Worm (Caenorhabditis elegans) whole organism, young adult: Measurements from ENCODE around the gene C25A8.5.
A peak's percentile ranks its signal among the peaks of the same experiment; 100 is the strongest.

Experiments
- B0019.2 ChIP-seq: fragments of 200-800 bp; sonication (Bioruptor generic); conservative IDR thresholded peaks from 2 replicates; pipeline ENCODE4 v1.3.6; 2022; ENCODE audit warnings: missing genetic modification reagents, missing genetic modification characterization, missing compliant biosample characterization
- B0035.1 ChIP-seq: sonication (generic microtip); optimal IDR thresholded peaks from 2 replicates; lab custom pipeline; 2016; ENCODE audit warnings: missing genetic modification characterization, mild to moderate bottlenecking, missing compliant biosample characterization, missing genotype, missing genetic modification reagents
- B0261.1 ChIP-seq: sonication (generic microtip); optimal IDR thresholded peaks from 2 replicates; lab custom pipeline; 2016; ENCODE audit warnings: mild to moderate bottlenecking, missing genetic modification characterization, moderate library complexity, missing compliant biosample characterization
- C06A6.2 ChIP-seq: fragments of 200-800 bp; sonication (Bioruptor generic); conservative IDR thresholded peaks from 2 replicates; pipeline ENCODE4 v1.3.6; 2022; ENCODE audit warnings: missing genetic modification characterization, missing compliant biosample characterization
- F22D6.2 ChIP-seq: sonication (generic microtip); optimal IDR thresholded peaks from 2 replicates; lab custom pipeline; 2016; ENCODE audit warnings: mild to moderate bottlenecking, missing genetic modification characterization, missing compliant biosample characterization
- F23B12.7 ChIP-seq: sonication (generic microtip); optimal IDR thresholded peaks from 2 replicates; lab custom pipeline; 2017; ENCODE audit warnings: missing genetic modification characterization, mild to moderate bottlenecking, missing compliant biosample characterization, antibody characterized with exemption, moderate library complexity; ENCODE audit not compliant: insufficient read depth
- F57A8.1 ChIP-seq: fragments of 200-800 bp; sonication (Bioruptor generic); optimal IDR thresholded peaks from 2 replicates; lab custom pipeline; 2018; ENCODE audit warnings: mild to moderate bottlenecking, missing genetic modification characterization, moderate library complexity, missing compliant biosample characterization
- F57C9.4 ChIP-seq: sonication (generic microtip); optimal IDR thresholded peaks from 2 replicates; lab custom pipeline; 2017; ENCODE audit warnings: mild to moderate bottlenecking, missing genetic modification characterization, missing compliant biosample characterization
- K11D2.4 ChIP-seq: fragments of 200-800 bp; sonication (Bioruptor generic); IDR thresholded peaks from 2 replicates; pipeline ENCODE4 v1.3.6; 2022; ENCODE audit warnings: missing genetic modification reagents, missing genetic modification characterization, missing compliant biosample characterization
- K12H6.12 ChIP-seq: fragments of 200-800 bp; sonication (Bioruptor generic); optimal IDR thresholded peaks from 2 replicates; lab custom pipeline; 2018; ENCODE audit warnings: mild to moderate bottlenecking, missing genetic modification characterization, missing compliant biosample characterization
- T26A5.8 ChIP-seq: sonication (generic microtip); optimal IDR thresholded peaks from 2 replicates; lab custom pipeline; 2016; ENCODE audit warnings: missing genetic modification characterization, missing compliant biosample characterization
- Y53G8AR.9 ChIP-seq: fragments of 200-800 bp; sonication (Bioruptor generic); conservative IDR thresholded peaks from 2 replicates; pipeline ENCODE4 v1.3.6; 2022; ENCODE audit warnings: missing genetic modification reagents, missing genetic modification characterization, missing compliant biosample characterization
- Y56A3A.18 ChIP-seq: fragments of 200-800 bp; sonication (Bioruptor generic); IDR thresholded peaks from 2 replicates; pipeline ENCODE4 v1.3.6; 2022; ENCODE audit warnings: missing genetic modification reagents, missing genetic modification characterization, missing compliant biosample characterization
- aptf-2 ChIP-seq: fragments of 200-800 bp; sonication (Bioruptor generic); conservative IDR thresholded peaks from 2 replicates; pipeline ENCODE4 v1.3.6; 2022; ENCODE audit warnings: missing genetic modification reagents, missing genetic modification characterization, missing compliant biosample characterization
- atf-7 ChIP-seq: sonication (generic microtip); optimal IDR thresholded peaks from 2 replicates; lab custom pipeline; 2017; ENCODE audit warnings: mild to moderate bottlenecking, missing genetic modification characterization, missing compliant biosample characterization
- attf-3 ChIP-seq: fragments of 200-800 bp; sonication (Bioruptor generic); conservative IDR thresholded peaks from 2 replicates; pipeline ENCODE4 v1.3.6; 2022; ENCODE audit warnings: missing genetic modification reagents, missing genetic modification characterization, missing compliant biosample characterization
- attf-6 ChIP-seq: fragments of 200-800 bp; sonication (Bioruptor generic); IDR thresholded peaks from 2 replicates; pipeline ENCODE4 v1.3.6; 2022; ENCODE audit warnings: missing genetic modification reagents, missing genetic modification characterization, missing compliant biosample characterization
- bed-2 ChIP-seq: fragments of 200-800 bp; sonication (Bioruptor generic); IDR thresholded peaks from 2 replicates; pipeline ENCODE4 v1.3.6; 2022; ENCODE audit warnings: missing genetic modification reagents, missing genetic modification characterization, missing compliant biosample characterization
- ceh-91 ChIP-seq: fragments of 200-800 bp; sonication (Bioruptor generic); IDR thresholded peaks from 2 replicates; pipeline ENCODE4 v1.3.6; 2022; ENCODE audit warnings: missing genetic modification reagents, missing genetic modification characterization, missing compliant biosample characterization
- die-1 ChIP-seq: sonication (generic microtip); optimal IDR thresholded peaks from 2 replicates; lab custom pipeline; 2016; ENCODE audit warnings: missing genotype, mild to moderate bottlenecking, missing genetic modification characterization, missing compliant biosample characterization
- dox-1 ChIP-seq: fragments of 200-800 bp; sonication (Bioruptor generic); IDR thresholded peaks from 2 replicates; pipeline ENCODE4 v1.3.6; 2022; ENCODE audit warnings: missing genetic modification reagents, missing genetic modification characterization, missing compliant biosample characterization
- dpl-1 ChIP-seq: fragments of 150-350 bp; optimal IDR thresholded peaks from 2 replicates; lab custom pipeline; 2014; ENCODE audit warnings: missing biosample characterization, missing genetic modification reagents, missing genetic modification characterization
- egl-18 ChIP-seq: fragments of 200-800 bp; sonication (Bioruptor generic); IDR thresholded peaks from 2 replicates; pipeline ENCODE4 v1.3.6; 2022; ENCODE audit warnings: missing genetic modification reagents, missing genetic modification characterization, missing compliant biosample characterization
- egrh-3 ChIP-seq: fragments of 200-800 bp; sonication (Bioruptor generic); IDR thresholded peaks from 2 replicates; pipeline ENCODE4 v1.3.6; 2022; ENCODE audit warnings: missing genetic modification reagents, missing genetic modification characterization, missing compliant biosample characterization
- fkh-3 ChIP-seq: sonication (generic microtip); optimal IDR thresholded peaks from 2 replicates; lab custom pipeline; 2016; ENCODE audit warnings: mild to moderate bottlenecking, missing genetic modification characterization, missing compliant biosample characterization
- gei-17 ChIP-seq: fragments of 200-800 bp; sonication (Bioruptor generic); optimal IDR thresholded peaks from 2 replicates; lab custom pipeline; 2018; ENCODE audit warnings: mild to moderate bottlenecking, missing genetic modification characterization, missing compliant biosample characterization
- hlh-12 ChIP-seq: sonication (generic microtip); optimal IDR thresholded peaks from 2 replicates; lab custom pipeline; 2016; ENCODE audit warnings: missing genetic modification characterization, missing compliant biosample characterization
- hlh-26 ChIP-seq: fragments of 200-800 bp; sonication (Bioruptor generic); conservative IDR thresholded peaks from 2 replicates; pipeline ENCODE4 v1.3.6; 2022; ENCODE audit warnings: missing genetic modification reagents, missing genetic modification characterization, missing compliant biosample characterization
- lin-40 ChIP-seq: sonication (generic microtip); optimal IDR thresholded peaks from 2 replicates; lab custom pipeline; 2016; ENCODE audit warnings: missing genetic modification characterization, mild to moderate bottlenecking, missing compliant biosample characterization, missing genotype, missing genetic modification reagents
- lsl-1 ChIP-seq: fragments of 200-800 bp; sonication (Bioruptor generic); optimal IDR thresholded peaks from 2 replicates; lab custom pipeline; 2018; ENCODE audit warnings: mild to moderate bottlenecking, missing genetic modification characterization, moderate library complexity, missing compliant biosample characterization
- madf-10 ChIP-seq: sonication (generic microtip); optimal IDR thresholded peaks from 2 replicates; lab custom pipeline; 2016; ENCODE audit warnings: mild to moderate bottlenecking, missing genetic modification characterization, missing compliant biosample characterization
- madf-3 ChIP-seq: fragments of 200-800 bp; sonication (Bioruptor generic); IDR thresholded peaks from 2 replicates; pipeline ENCODE4 v1.3.6; 2022; ENCODE audit warnings: missing genetic modification reagents, missing genetic modification characterization, missing compliant biosample characterization
- madf-6 ChIP-seq: fragments of 200-800 bp; sonication (Bioruptor generic); IDR thresholded peaks from 2 replicates; pipeline ENCODE4 v1.3.6; 2022; ENCODE audit warnings: missing genetic modification reagents, missing genetic modification characterization, missing compliant biosample characterization
- nhr-120 ChIP-seq: fragments of 200-800 bp; sonication (Bioruptor generic); IDR thresholded peaks from 2 replicates; pipeline ENCODE4 v1.3.6; 2022; ENCODE audit warnings: missing genetic modification characterization, missing compliant biosample characterization
- nhr-27 ChIP-seq: fragments of 200-800 bp; sonication (Bioruptor generic); optimal IDR thresholded peaks from 2 replicates; lab custom pipeline; 2018; ENCODE audit warnings: mild to moderate bottlenecking, missing genetic modification characterization, moderate library complexity, missing compliant biosample characterization
- pha-4 ChIP-seq: fragments of 150-350 bp; sonication (generic microtip); optimal IDR thresholded peaks from 2 replicates; lab custom pipeline; 2014; ENCODE audit warnings: missing biosample characterization, missing genetic modification reagents, missing genetic modification characterization
- repo-1 ChIP-seq: sonication (generic microtip); optimal IDR thresholded peaks from 2 replicates; lab custom pipeline; 2017; ENCODE audit warnings: mild to moderate bottlenecking, missing genetic modification characterization, missing compliant biosample characterization
- sdz-38 ChIP-seq: sonication (generic microtip); optimal IDR thresholded peaks from 2 replicates; lab custom pipeline; 2016; ENCODE audit warnings: missing genotype, missing genetic modification characterization, missing compliant biosample characterization
- snpc-1.3 ChIP-seq: sonication (generic microtip); optimal IDR thresholded peaks from 2 replicates; lab custom pipeline; 2017; ENCODE audit warnings: missing genetic modification characterization, mild to moderate bottlenecking, missing compliant biosample characterization, antibody characterized with exemption, moderate library complexity, missing genotype, missing genetic modification reagents; ENCODE audit not compliant: insufficient read depth
- somi-1 ChIP-seq: fragments of 200-800 bp; sonication (Bioruptor generic); optimal IDR thresholded peaks from 2 replicates; lab custom pipeline; 2018; ENCODE audit warnings: mild to moderate bottlenecking, missing genetic modification characterization, missing compliant biosample characterization
- sptf-2 ChIP-seq: fragments of 200-800 bp; sonication (Bioruptor generic); optimal IDR thresholded peaks from 2 replicates; lab custom pipeline; 2018; ENCODE audit warnings: mild to moderate bottlenecking, missing genetic modification characterization, missing compliant biosample characterization
- tbp1 ChIP-seq: fragments of 200-800 bp; sonication (Bioruptor generic); optimal IDR thresholded peaks from 2 replicates; lab custom pipeline; 2018; ENCODE audit warnings: mild to moderate bottlenecking, missing genetic modification characterization, missing compliant biosample characterization
- zfh-2 ChIP-seq: fragments of 200-800 bp; sonication (Bioruptor generic); conservative IDR thresholded peaks from 2 replicates; pipeline ENCODE4 v1.3.6; 2022; ENCODE audit warnings: missing genetic modification reagents, missing genetic modification characterization, missing compliant biosample characterization
- zim-3 ChIP-seq: sonication (generic microtip); optimal IDR thresholded peaks from 2 replicates; lab custom pipeline; 2017; ENCODE audit warnings: mild to moderate bottlenecking, missing genetic modification characterization, moderate library complexity, missing compliant biosample characterization

Gene C25A8.5

DNA sequence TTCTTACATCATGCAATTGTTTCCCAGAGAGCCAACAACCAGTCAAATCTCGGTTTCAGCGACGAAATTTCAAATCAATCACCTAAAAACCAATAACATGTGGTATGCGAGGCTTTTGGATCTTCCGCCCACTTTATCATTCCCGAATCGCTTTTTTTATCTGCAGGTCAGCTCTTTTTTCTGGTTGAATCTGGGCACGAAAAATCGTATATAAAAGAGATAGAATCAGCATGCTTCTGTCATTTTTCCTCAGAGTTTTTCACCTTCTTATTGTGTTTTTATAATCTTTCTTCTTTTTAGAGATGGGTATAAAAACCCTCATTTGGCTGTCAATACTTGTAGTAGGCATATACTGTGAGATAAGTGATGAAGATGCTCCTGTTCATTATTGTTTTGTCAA lies 4.0 kb downstream of the C25A8.5 start, which contains the start of gene cht-3:
Gene cht-3 (plus strand): TSS at position 301 of the 400 bp plus-strand sequence.
- TF ChIP-seq attf-6 (GFP tag; lab: Robert Waterston, UW) (no peak), snpc-1.3 (tag; lab: Kevin White, UChicago) (no peak)

DNA sequence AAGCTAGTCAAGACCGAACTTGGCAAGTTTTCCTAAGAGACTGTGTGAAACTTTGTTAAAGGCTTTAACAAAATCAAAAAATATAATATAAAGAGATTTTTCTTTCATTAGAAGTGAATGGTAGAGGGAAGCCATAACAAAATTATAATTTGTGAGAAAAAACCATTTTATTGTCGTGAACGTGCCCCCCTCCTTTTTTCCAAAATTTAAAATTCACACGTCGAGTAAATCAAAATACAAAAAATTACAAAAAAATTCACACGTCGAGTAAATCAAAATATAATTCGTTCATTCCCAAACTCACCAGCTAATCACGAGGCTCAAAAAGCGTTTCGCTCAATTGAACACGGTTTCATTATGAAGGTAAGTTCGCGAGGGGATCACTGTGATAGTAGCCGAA lies 10.2 kb downstream of the C25A8.5 start, which contains the start of gene C25A8.2:
Gene C25A8.2 (plus strand): TSS at position 301 of the 400 bp plus-strand sequence.
- no peak for TF ChIP-seq sdz-38 (tag; lab: Kevin White, UChicago)
- no peak for TF ChIP-seq gei-17
- TF ChIP-seq somi-1 (GFP tag; lab: Kevin White, UChicago): no peak
- no peak for TF ChIP-seq nhr-120 (GFP tag; lab: Robert Waterston, UW)
- TF ChIP-seq repo-1: no peak
- TF ChIP-seq zim-3: no peak
- TF ChIP-seq fkh-3 (tag; lab: Kevin White, UChicago): no peak
- TF ChIP-seq T26A5.8 (tag; lab: Kevin White, UChicago): no peak
- TF ChIP-seq lsl-1 (GFP tag; lab: Kevin White, UChicago): no peak
- no peak for TF ChIP-seq K11D2.4 (GFP tag; lab: Robert Waterston, UW)
- TF ChIP-seq B0019.2 (GFP tag; lab: Robert Waterston, UW): no peak
- TF ChIP-seq die-1: no peak
- no peak for TF ChIP-seq F22D6.2 (tag; lab: Kevin White, UChicago)
- TF ChIP-seq Y56A3A.18: no peak
- TF ChIP-seq madf-6: no peak
- TF ChIP-seq sptf-2 (GFP tag; lab: Kevin White, UChicago): no peak
- no peak for TF ChIP-seq hlh-26 (GFP tag; lab: Robert Waterston, UW)
- no peak for TF ChIP-seq aptf-2 (GFP tag; lab: Robert Waterston, UW)
- no peak for TF ChIP-seq lin-40
- no peak for TF ChIP-seq dox-1 (GFP tag; lab: Robert Waterston, UW)

DNA sequence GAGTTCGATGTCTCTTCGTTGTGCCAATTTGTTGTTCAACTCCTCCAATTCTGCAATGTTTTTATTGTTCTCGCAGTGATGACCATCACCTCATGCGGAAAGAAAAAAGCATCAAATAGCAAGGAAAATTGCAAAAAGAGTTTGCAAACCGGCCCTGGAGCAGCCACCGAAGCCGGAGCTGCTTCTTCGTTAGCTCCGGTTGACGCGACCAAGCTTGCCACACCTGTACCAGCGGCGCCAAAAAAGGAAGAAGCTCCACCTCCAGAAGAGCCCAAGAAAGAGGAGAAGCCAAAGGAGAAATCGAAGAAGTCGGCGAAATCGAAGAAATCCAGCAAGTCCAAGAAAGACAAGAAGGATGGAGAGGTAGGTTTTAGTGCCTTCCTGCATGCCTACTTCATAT lies 10.9 kb downstream of the C25A8.5 start:
- TF ChIP-seq tbp1 (GFP tag; lab: Kevin White, UChicago) (no peak), hlh-12 (tag; lab: Kevin White, UChicago) (no peak), pha-4 (tag; lab: Kevin White, UChicago) (no peak), F57C9.4 (tag; lab: Kevin White, UChicago) (no peak), egrh-3 (peak; percentile 23; the same call in 1 of the 2 replicates), zfh-2 (GFP tag; lab: Robert Waterston, UW) (peak; percentile 73), dpl-1 (no peak), F57A8.1 (GFP tag; lab: Kevin White, UChicago) (no peak), B0261.1 (tag; lab: Kevin White, UChicago) (no peak), gei-17 (no peak), ceh-91 (GFP tag; lab: Robert Waterston, UW) (no peak), K12H6.12 (tag; lab: Kevin White, UChicago) (no peak)

DNA sequence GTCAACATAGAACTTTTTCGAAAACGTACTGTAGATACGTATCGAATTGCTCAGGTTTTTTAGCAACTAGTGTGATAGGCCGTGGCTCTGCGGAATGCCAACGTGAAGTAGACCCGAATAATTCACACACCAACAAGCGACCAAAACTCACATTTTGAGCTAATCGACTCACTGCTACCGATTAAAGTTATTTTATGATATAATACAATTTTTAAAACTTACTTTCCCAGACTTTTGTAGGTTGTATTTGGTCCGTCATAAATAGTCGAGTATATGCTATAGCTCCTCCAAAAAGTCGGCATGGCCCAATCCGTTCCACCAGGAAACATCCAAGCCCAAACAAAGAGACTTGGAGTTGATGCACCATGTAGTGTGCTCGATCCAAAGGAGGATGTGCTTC lies 11.5 kb downstream of the C25A8.5 start, which contains the start of gene C25A8.1:
Gene C25A8.1 (plus strand): TSS at position 301 of the 400 bp plus-strand sequence.
- no peak for TF ChIP-seq Y53G8AR.9 (GFP tag; lab: Robert Waterston, UW)
- no peak for TF ChIP-seq C06A6.2 (GFP tag; lab: Robert Waterston, UW)
- no peak for TF ChIP-seq F57A8.1 (GFP tag; lab: Kevin White, UChicago)
- no peak for TF ChIP-seq madf-10 (tag; lab: Kevin White, UChicago)
- TF ChIP-seq egl-18 (GFP tag; lab: Robert Waterston, UW): no peak
- no peak for TF ChIP-seq madf-3 (GFP tag; lab: Robert Waterston, UW)
- no peak for TF ChIP-seq B0035.1 (tag; lab: Kevin White, UChicago)
- no peak for TF ChIP-seq atf-7 (tag; lab: Kevin White, UChicago)
- TF ChIP-seq F23B12.7 (tag; lab: Kevin White, UChicago): no peak
- TF ChIP-seq attf-3: no peak
- no peak for TF ChIP-seq nhr-27
- TF ChIP-seq sptf-2 (GFP tag; lab: Kevin White, UChicago): no peak
- no peak for TF ChIP-seq bed-2 (GFP tag; lab: Robert Waterston, UW)
